Fruit fly (Drosophila melanogaster) whole organism, pupa: ENCODE measurements around the gene Gas8.

Experiments used
- CG13204 ChIP-seq: fragments of 200-800 bp; sonication (Bioruptor generic); optimal IDR thresholded peaks from 2 replicates; lab custom pipeline; 2018; ENCODE audit warnings: missing biosample characterization, mild to moderate bottlenecking, missing genetic modification characterization, moderate library complexity
- CG14655 ChIP-seq: fragments of 200-800 bp; sonication (Bioruptor generic); optimal IDR thresholded peaks from 3 replicates; lab custom pipeline; 2017; ENCODE audit warnings: mild to moderate bottlenecking, missing biosample characterization, missing genetic modification reagents, missing genetic modification characterization
- CG17806 ChIP-seq: fragments of 200-800 bp; sonication (Bioruptor generic); optimal IDR thresholded peaks from 2 replicates; lab custom pipeline; 2018; ENCODE audit warnings: missing biosample characterization, mild to moderate bottlenecking, missing genetic modification characterization, moderate library complexity
- CG32121 ChIP-seq: fragments of 200-800 bp; sonication (Bioruptor generic); IDR thresholded peaks from 2 replicates; pipeline ENCODE4 v1.3.6; 2022; ENCODE audit warnings: missing biosample characterization, missing genetic modification characterization
- CG8159 ChIP-seq: fragments of 200-800 bp; sonication (Bioruptor generic); optimal IDR thresholded peaks from 3 replicates; lab custom pipeline; 2018; ENCODE audit warnings: missing biosample characterization, mild to moderate bottlenecking, missing genetic modification characterization, moderate library complexity
- D1 ChIP-seq: fragments of 200-800 bp; sonication (Bioruptor generic); optimal IDR thresholded peaks from 2 replicates; lab custom pipeline; 2018; ENCODE audit warnings: missing biosample characterization, mild to moderate bottlenecking, missing genetic modification characterization, moderate library complexity
- Ets98B ChIP-seq: fragments of 200-800 bp; sonication (Bioruptor generic); IDR thresholded peaks from 2 replicates; pipeline ENCODE4 v1.3.6; 2022; ENCODE audit warnings: missing biosample characterization, missing genetic modification characterization
- Pif1A ChIP-seq: fragments of 200-800 bp; sonication (Bioruptor generic); optimal IDR thresholded peaks from 3 replicates; lab custom pipeline; 2016; ENCODE audit warnings: missing biosample characterization, missing genetic modification characterization
- Snoo ChIP-seq: fragments of 200-800 bp; sonication (Bioruptor generic); optimal IDR thresholded peaks from 3 replicates; lab custom pipeline; 2017; ENCODE audit warnings: missing biosample characterization, mild to moderate bottlenecking, missing genetic modification characterization, inconsistent platforms
- fd96Ca ChIP-seq: fragments of 200-800 bp; sonication (Bioruptor generic); IDR thresholded peaks from 3 replicates; pipeline ENCODE4 v1.3.6; 2022; ENCODE audit warnings: missing biosample characterization, missing genetic modification characterization
- gl ChIP-seq: fragments of 200-800 bp; sonication (Bioruptor generic); optimal IDR thresholded peaks from 2 replicates; lab custom pipeline; 2018; ENCODE audit warnings: missing biosample characterization, mild to moderate bottlenecking, missing genetic modification characterization

DNA sequence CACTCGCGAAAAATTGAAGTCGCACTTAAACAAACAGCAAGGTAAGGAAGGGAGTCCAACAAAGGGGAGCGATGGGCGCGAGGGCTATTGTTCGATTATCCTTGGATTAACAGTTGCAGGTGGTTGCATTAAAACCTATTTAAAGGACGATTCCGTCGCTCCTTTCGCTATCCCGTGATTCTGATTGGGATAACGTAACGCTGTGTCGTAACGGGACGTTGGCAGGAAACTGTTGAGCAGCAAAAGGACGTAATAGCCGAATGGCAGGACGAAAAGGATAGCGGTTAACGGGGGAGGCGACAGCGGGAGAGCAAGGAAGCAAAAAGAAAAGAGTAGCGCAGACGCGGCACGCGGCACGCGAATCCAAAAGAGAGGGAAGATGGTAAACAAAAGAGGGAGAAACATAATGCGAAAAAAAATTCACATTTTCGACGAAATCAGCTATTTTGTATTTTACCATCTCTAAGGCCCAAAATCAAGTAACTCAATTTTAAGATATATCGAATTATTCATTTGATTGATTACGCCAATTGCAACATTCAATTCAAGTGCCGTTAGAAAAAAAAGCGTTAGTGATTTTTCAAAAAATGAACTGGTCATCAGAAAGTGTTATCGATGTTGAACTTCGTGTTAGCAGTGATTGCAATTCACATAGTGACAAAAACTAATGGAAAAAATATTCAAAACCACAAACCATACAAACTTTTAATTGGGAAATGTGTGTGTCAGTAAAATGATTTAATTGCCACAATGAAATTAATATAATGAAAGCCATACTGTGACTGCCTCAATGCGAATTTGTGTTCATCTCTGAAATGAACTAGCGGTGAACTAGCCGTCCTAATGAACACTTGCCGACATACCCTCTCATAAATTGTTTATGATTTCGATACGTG, 22.3 kb downstream of the Gas8 start, which contains the start of the genes CG10804 and CG10802:
- TF ChIP-seq CG32121 (GFP tag; lab: Robert Waterston, UW) (peak; percentile 72; the same call in 1 of the 2 replicates), gl (tag; lab: Kevin White, UChicago) (no peak), Pif1A (GFP tag; lab: Kevin White, UChicago) (no peak), Ets98B (GFP tag; lab: Robert Waterston, UW) (peak; percentile 87), CG17806 (tag; lab: Kevin White, UChicago) (peak; percentile 52), CG8159 (peak; percentile 49), fd96Ca (GFP tag; lab: Robert Waterston, UW) (peak; percentile 85), CG14655 (no peak), CG13204 (no peak), Snoo (peak; percentile 45), D1 (no peak)
